Fruit fly (Drosophila melanogaster): ENCODE results near the gene snRNP-U1-70K.

Gene snRNP-U1-70K

DNA sequence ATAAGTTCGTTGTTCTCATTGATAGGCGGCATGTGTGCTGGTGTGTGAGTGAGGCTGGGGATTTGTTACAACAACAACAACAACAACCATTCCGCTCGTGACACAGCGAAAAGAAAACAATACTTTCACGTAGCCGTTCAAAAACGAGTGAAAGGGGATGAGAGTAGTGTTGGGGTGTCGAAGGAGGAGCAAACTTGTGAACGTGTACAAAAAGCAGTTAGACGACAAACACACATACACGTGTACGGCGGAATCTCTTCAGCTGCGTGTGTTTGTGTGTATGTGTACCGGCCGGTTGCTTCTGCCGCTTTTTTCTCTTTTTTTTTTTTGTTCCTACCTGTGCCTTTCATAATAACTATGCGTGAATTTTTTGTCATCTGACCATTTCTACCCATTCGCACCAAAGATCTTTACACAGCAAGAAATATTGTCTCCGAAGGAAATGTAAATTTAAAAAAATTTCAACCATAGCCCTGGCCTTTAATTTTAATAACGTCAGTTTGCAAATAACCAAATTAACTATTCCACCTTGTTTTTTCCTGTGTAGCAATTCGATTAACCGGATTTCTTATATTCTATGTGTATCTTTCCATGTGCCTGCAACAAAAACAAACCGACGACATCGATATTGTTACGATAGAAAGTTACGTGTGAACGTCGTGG lies 49.3 kb downstream of the snRNP-U1-70K start (continued):
- TF ChIP-seq CG8290 (GFP tag; optimal IDR thresholded peaks at IDR 0.05) (peak; percentile 58), CG8290 (tag; optimal IDR thresholded peaks at IDR 0.05) (no peak), CG8281 (tag; optimal IDR thresholded peaks at IDR 0.05) (no peak), Atf6 (GFP tag; IDR thresholded peaks at IDR 0.05) (peak; percentile 74), Ssrp (tag; optimal IDR thresholded peaks at IDR 0.05) (peak; percentile 69), Nf-YA (GFP tag; IDR thresholded peaks at IDR 0.05) (0 out of 2 replicates have a peak, but pooled peaks have one; percentile 29), CG11696 (GFP tag; IDR thresholded peaks at IDR 0.05) (peak; percentile 59; the same call in 1 of the 2 replicates), Dbx (GFP tag; IDR thresholded peaks at IDR 0.05) (peak; percentile 74; the same call in 2 of the 3 replicates), D19B (GFP tag; optimal IDR thresholded peaks at IDR 0.05) (peak; percentile 16), insv (GFP tag; optimal IDR thresholded peaks at IDR 0.05) (no peak), crol (GFP tag; IDR thresholded peaks at IDR 0.05) (no peak), ase (GFP tag; IDR thresholded peaks at IDR 0.05) (no peak; the same call in none of the 3 replicates), Doc3 (GFP tag; IDR thresholded peaks at IDR 0.05; ENCODE audit: partially characterized antibody) (no peak), CG17385 (GFP tag; optimal IDR thresholded peaks at IDR 0.05) (peak; percentile 68), mirr (GFP tag; optimal IDR thresholded peaks at IDR 0.05) (no peak), Pdp1 (GFP tag; optimal IDR thresholded peaks at IDR 0.05) (peak in 1 of 2 experiments; percentile 64), D (optimal IDR thresholded peaks at IDR 0.05) (no peak), D (GFP tag; optimal IDR thresholded peaks at IDR 0.05) (peak; percentile 60), CG6175 (GFP tag; IDR thresholded peaks at IDR 0.05) (no peak), Doc2 (GFP tag; IDR thresholded peaks at IDR 0.05) (no peak), CG2712 (tag; optimal IDR thresholded peaks at IDR 0.05) (peak; percentile 78), Dad (GFP tag; optimal IDR thresholded peaks at IDR 0.05) (peak; percentile 47), CG1024 (GFP tag; IDR thresholded peaks at IDR 0.05) (no peak; the same call in none of the 2 replicates), scrt (GFP tag; optimal IDR thresholded peaks at IDR 0.05) (no peak), lbe (GFP tag; optimal IDR thresholded peaks at IDR 0.05) (peak; percentile 26), ERR (GFP tag; optimal IDR thresholded peaks at IDR 0.05) (no peak), HLH54F (GFP tag; optimal IDR thresholded peaks at IDR 0.05) (peak; percentile 41), CG15479 (GFP tag; optimal IDR thresholded peaks at IDR 0.05) (no peak), CG6683 (GFP tag; optimal IDR thresholded peaks at IDR 0.05) (no peak), CG9932 (GFP tag; IDR thresholded peaks at IDR 0.05) (no peak), CG16813 (GFP tag; IDR thresholded peaks at IDR 0.05; ENCODE audit: partially characterized antibody) (no peak), grn (GFP tag; optimal IDR thresholded peaks at IDR 0.05) (no peak), CG4854 (GFP tag; optimal IDR thresholded peaks at IDR 0.05) (peak; percentile 37), Mad (GFP tag; optimal IDR thresholded peaks at IDR 0.05) (peak; percentile 63), H15 (GFP tag; IDR thresholded peaks at IDR 0.05) (no peak), HLH4C (GFP tag; IDR thresholded peaks at IDR 0.05; ENCODE audit: partially characterized antibody) (no peak), tio (GFP tag; optimal IDR thresholded peaks at IDR 0.05) (no peak), crc (GFP tag; optimal IDR thresholded peaks at IDR 0.05) (peak; percentile 79), CG4730 (GFP tag; IDR thresholded peaks at IDR 0.05) (no peak; the same call in 1 of the 2 replicates), CG14860 (GFP tag; IDR thresholded peaks at IDR 0.05; ENCODE audit: partially characterized antibody) (no peak), CG2875 (GFP tag; optimal IDR thresholded peaks at IDR 0.05) (peak; percentile 48), schlank (tag; optimal IDR thresholded peaks at IDR 0.05) (no peak), Hmr (GFP tag; optimal IDR thresholded peaks at IDR 0.05) (no peak), CG10209 (GFP tag; optimal IDR thresholded peaks at IDR 0.05) (no peak), unc-4 (GFP tag; IDR thresholded peaks at IDR 0.05; ENCODE audit: partially characterized antibody) (no peak), CG14050 (GFP tag; IDR thresholded peaks at IDR 0.05) (no peak), CG34376 (GFP tag; optimal IDR thresholded peaks at IDR 0.05) (no peak), ATbp (GFP tag; optimal IDR thresholded peaks at IDR 0.05) (peak; percentile 69), NC2α (GFP tag; optimal IDR thresholded peaks at IDR 0.05) (peak; percentile 7), CG10979 (tag; optimal IDR thresholded peaks at IDR 0.05) (peak; percentile 78)
